Worm (Caenorhabditis elegans) whole organism, L4 larva: ENCODE measurements around the gene seu-1.

Experiments
- D1046.2 ChIP-seq: fragments of 200-800 bp; sonication (Bioruptor generic); IDR thresholded peaks from 2 replicates; pipeline ENCODE4 v1.3.6; 2022; ENCODE audit warnings: missing genetic modification characterization, missing compliant biosample characterization
- F10B5.3 ChIP-seq: sonication (generic microtip); optimal IDR thresholded peaks from 2 replicates; lab custom pipeline; 2016; ENCODE audit warnings: mild to moderate bottlenecking, missing genetic modification characterization, missing compliant biosample characterization
- F37D6.2 ChIP-seq: sonication (generic microtip); optimal IDR thresholded peaks from 2 replicates; lab custom pipeline; 2016; ENCODE audit warnings: mild to moderate bottlenecking, missing genetic modification characterization, missing compliant biosample characterization
- F49E8.2 ChIP-seq: sonication (generic microtip); optimal IDR thresholded peaks from 2 replicates; lab custom pipeline; 2016; ENCODE audit warnings: missing compliant biosample characterization, mild to moderate bottlenecking, missing genetic modification characterization, borderline replicate concordance
- R02D3.7 ChIP-seq: fragments of 150-350 bp; sonication (generic microtip); optimal IDR thresholded peaks from 3 replicates; lab custom pipeline; 2014; ENCODE audit warnings: missing biosample characterization, missing genetic modification characterization
- T20F7.1 ChIP-seq: fragments of 200-800 bp; sonication (Bioruptor generic); optimal IDR thresholded peaks from 2 replicates; lab custom pipeline; 2018; ENCODE audit warnings: mild to moderate bottlenecking, missing genetic modification characterization, missing compliant biosample characterization
- Y48G9A.11 ChIP-seq: fragments of 200-800 bp; sonication (Bioruptor generic); IDR thresholded peaks from 2 replicates; pipeline ENCODE4 v1.3.6; 2022; ENCODE audit warnings: missing genetic modification reagents, missing genetic modification characterization, missing compliant biosample characterization
- ZK337.2 ChIP-seq: fragments of 200-800 bp; sonication (Bioruptor generic); IDR thresholded peaks from 2 replicates; pipeline ENCODE4 v1.3.6; 2022; ENCODE audit warnings: missing genetic modification reagents, missing genetic modification characterization, missing compliant biosample characterization
- aly-2 ChIP-seq: sonication (generic microtip); optimal IDR thresholded peaks from 2 replicates; lab custom pipeline; 2018; ENCODE audit warnings: missing biosample characterization, missing genetic modification characterization
- ceh-20 ChIP-seq: fragments of 200-800 bp; sonication (Bioruptor generic); IDR thresholded peaks from 2 replicates; pipeline ENCODE4 v1.3.6; 2022; ENCODE audit warnings: missing genetic modification reagents, missing genetic modification characterization, missing compliant biosample characterization
- ceh-28 ChIP-seq: fragments of 150-350 bp; optimal IDR thresholded peaks from 2 replicates; lab custom pipeline; 2014; ENCODE audit warnings: missing biosample characterization, missing genetic modification reagents, missing genetic modification characterization
- ceh-32 ChIP-seq: sonication (generic microtip); optimal IDR thresholded peaks from 2 replicates; lab custom pipeline; 2016; ENCODE audit warnings: mild to moderate bottlenecking, missing genetic modification characterization, missing compliant biosample characterization; ENCODE audit not compliant: poor library complexity
- ceh-62 ChIP-seq: sonication (generic microtip); optimal IDR thresholded peaks from 2 replicates; lab custom pipeline; 2017; ENCODE audit warnings: missing biosample characterization, missing genetic modification characterization
- ces-1 ChIP-seq: fragments of 150-350 bp; sonication (generic microtip); optimal IDR thresholded peaks from 4 replicates; lab custom pipeline; 2014; ENCODE audit warnings: missing biosample characterization, missing genetic modification reagents, missing genetic modification characterization
- cey-2 ChIP-seq: sonication (generic microtip); optimal IDR thresholded peaks from 3 replicates; lab custom pipeline; 2017; ENCODE audit warnings: missing genetic modification characterization, mild to moderate bottlenecking, missing compliant biosample characterization, antibody characterized with exemption, borderline replicate concordance; ENCODE audit not compliant: insufficient read depth
- ctbp-1 ChIP-seq: fragments of 200-800 bp; sonication (Bioruptor generic); IDR thresholded peaks from 2 replicates; pipeline ENCODE4 v1.3.6; 2022; ENCODE audit warnings: missing genetic modification reagents, missing genetic modification characterization, missing compliant biosample characterization
- daf-16 ChIP-seq, 3 experiments: sonication (generic microtip); optimal IDR thresholded peaks; 2 replicates each; lab custom pipeline; 2016 to 2017; ENCODE audit warnings: missing genetic modification characterization in 3 of 3, missing genetic modification reagents in 3 of 3, mild to moderate bottlenecking in 2 of 3, missing compliant biosample characterization in 2 of 3, missing biosample characterization in 1 of 3, moderate library complexity in 1 of 3
- daf-19 ChIP-seq: fragments of 200-800 bp; sonication (Bioruptor generic); conservative IDR thresholded peaks from 2 replicates; pipeline ENCODE4 v1.3.6; 2022; ENCODE audit warnings: missing genetic modification characterization, missing compliant biosample characterization
- daf-8 ChIP-seq: fragments of 200-800 bp; sonication (Bioruptor generic); IDR thresholded peaks from 2 replicates; pipeline ENCODE4 v1.3.6; 2022; ENCODE audit warnings: missing genetic modification characterization, missing compliant biosample characterization
- dmd-6 ChIP-seq: fragments of 200-800 bp; sonication (Bioruptor generic); IDR thresholded peaks from 2 replicates; pipeline ENCODE4 v1.3.6; 2022; ENCODE audit warnings: missing genetic modification reagents, missing genetic modification characterization, missing compliant biosample characterization
- dmd-9 ChIP-seq: fragments of 200-800 bp; sonication (Bioruptor generic); IDR thresholded peaks from 2 replicates; pipeline ENCODE4 v1.3.6; 2022; ENCODE audit warnings: missing genetic modification reagents, missing genetic modification characterization, missing compliant biosample characterization
- duxl-1 ChIP-seq: sonication (generic microtip); optimal IDR thresholded peaks from 2 replicates; lab custom pipeline; 2016; ENCODE audit warnings: mild to moderate bottlenecking, missing genetic modification characterization, moderate library complexity, missing compliant biosample characterization; ENCODE audit not compliant: poor library complexity
- egl-43 ChIP-seq: fragments of 200-800 bp; sonication (Bioruptor generic); IDR thresholded peaks from 2 replicates; pipeline ENCODE4 v1.3.6; 2022; ENCODE audit warnings: missing genetic modification reagents, missing genetic modification characterization, missing compliant biosample characterization
- fos-1 ChIP-seq: fragments of 150-350 bp; optimal IDR thresholded peaks from 2 replicates; lab custom pipeline; 2014; ENCODE audit warnings: missing biosample characterization, missing genetic modification characterization
- hif-1 ChIP-seq, 2 experiments: sonication (generic microtip); optimal IDR thresholded peaks; 2 replicates each; lab custom pipeline; 2016 to 2017; ENCODE audit warnings: missing compliant biosample characterization in 2 of 2, missing genetic modification characterization in 2 of 2, missing genetic modification reagents in 2 of 2, missing genotype in 2 of 2, mild to moderate bottlenecking in 1 of 2
- hlh-30 ChIP-seq: sonication (generic microtip); optimal IDR thresholded peaks from 2 replicates; lab custom pipeline; 2017; ENCODE audit warnings: antibody characterized with exemption, mild to moderate bottlenecking, missing genetic modification characterization, missing compliant biosample characterization; ENCODE audit not compliant: insufficient read depth
- hmg-1.1 ChIP-seq: fragments of 200-800 bp; sonication (Bioruptor generic); IDR thresholded peaks from 2 replicates; pipeline ENCODE4 v1.3.6; 2022; ENCODE audit warnings: missing genetic modification reagents, missing genetic modification characterization, missing compliant biosample characterization
- jun-1 ChIP-seq: fragments of 150-350 bp; optimal IDR thresholded peaks from 2 replicates; lab custom pipeline; 2014; ENCODE audit warnings: missing biosample characterization, missing genetic modification reagents, missing genetic modification characterization
- lim-7 ChIP-seq: fragments of 200-800 bp; sonication (Bioruptor generic); IDR thresholded peaks from 2 replicates; pipeline ENCODE4 v1.3.6; 2022; ENCODE audit warnings: missing genetic modification characterization, missing compliant biosample characterization
- lin-13 ChIP-seq: fragments of 150-350 bp; optimal IDR thresholded peaks from 2 replicates; lab custom pipeline; 2014; ENCODE audit warnings: missing biosample characterization, missing genetic modification reagents, missing genetic modification characterization
- lin-38 ChIP-seq: fragments of 200-800 bp; sonication (Bioruptor generic); IDR thresholded peaks from 2 replicates; pipeline ENCODE4 v1.3.6; 2022; ENCODE audit warnings: missing genetic modification reagents, missing genetic modification characterization, missing compliant biosample characterization
- lir-3 ChIP-seq: sonication (generic microtip); optimal IDR thresholded peaks from 2 replicates; lab custom pipeline; 2016; ENCODE audit warnings: mild to moderate bottlenecking, missing genetic modification characterization, missing compliant biosample characterization
- lsy-2 ChIP-seq, 2 experiments: fragments of 150-350 bp in 1 of 2; sonication (generic microtip) in 1 of 2; optimal IDR thresholded peaks; 2 replicates each; lab custom pipeline; 2014 to 2017; ENCODE audit warnings: missing biosample characterization in 2 of 2, missing genetic modification characterization in 2 of 2
- madf-5 ChIP-seq, 2 experiments: fragments of 200-800 bp; sonication (Bioruptor generic); IDR thresholded peaks; 2 replicates each; pipeline ENCODE4 v1.3.6; 2022; ENCODE audit warnings: missing compliant biosample characterization in 2 of 2, missing genetic modification characterization in 2 of 2
- madf-9 ChIP-seq: fragments of 200-800 bp; sonication (Bioruptor generic); conservative IDR thresholded peaks from 2 replicates; pipeline ENCODE4 v1.3.6; 2022; ENCODE audit warnings: missing genetic modification reagents, missing genetic modification characterization, missing compliant biosample characterization
- mes-2 ChIP-seq: sonication (generic microtip); optimal IDR thresholded peaks from 2 replicates; lab custom pipeline; 2016; ENCODE audit warnings: missing genotype, mild to moderate bottlenecking, missing genetic modification characterization, missing compliant biosample characterization; ENCODE audit not compliant: poor library complexity, severe bottlenecking
- nhr-10 ChIP-seq: fragments of 150-350 bp; optimal IDR thresholded peaks from 2 replicates; lab custom pipeline; 2014; ENCODE audit warnings: missing biosample characterization, missing genetic modification characterization
- nhr-102 ChIP-seq: sonication (generic microtip); optimal IDR thresholded peaks from 2 replicates; lab custom pipeline; 2016; ENCODE audit warnings: mild to moderate bottlenecking, missing genetic modification characterization, moderate library complexity, missing compliant biosample characterization
- nhr-11 ChIP-seq: fragments of 150-350 bp; optimal IDR thresholded peaks from 2 replicates; lab custom pipeline; 2014; ENCODE audit warnings: missing biosample characterization, missing genetic modification characterization
- nhr-25 ChIP-seq: sonication (generic microtip); optimal IDR thresholded peaks from 2 replicates; lab custom pipeline; 2017; ENCODE audit warnings: missing genetic modification characterization, mild to moderate bottlenecking, missing compliant biosample characterization, antibody characterized with exemption, moderate library complexity, borderline replicate concordance; ENCODE audit not compliant: insufficient read depth
- nhr-28 ChIP-seq: fragments of 150-350 bp; optimal IDR thresholded peaks from 2 replicates; lab custom pipeline; 2014; ENCODE audit warnings: missing biosample characterization, missing genetic modification characterization
- nhr-41 ChIP-seq: fragments of 200-800 bp; sonication (Bioruptor generic); IDR thresholded peaks from 2 replicates; pipeline ENCODE4 v1.3.6; 2022; ENCODE audit warnings: missing genetic modification reagents, missing genetic modification characterization, missing compliant biosample characterization
- pqm-1 ChIP-seq: sonication (generic microtip); optimal IDR thresholded peaks from 2 replicates; lab custom pipeline; 2017; ENCODE audit warnings: missing biosample characterization, missing genetic modification characterization
- sdz-12 ChIP-seq: fragments of 200-800 bp; sonication (Bioruptor generic); optimal IDR thresholded peaks from 2 replicates; lab custom pipeline; 2018; ENCODE audit warnings: mild to moderate bottlenecking, missing genetic modification characterization, missing compliant biosample characterization
- skn-1 ChIP-seq: fragments of 150-350 bp; optimal IDR thresholded peaks from 2 replicates; lab custom pipeline; 2014; ENCODE audit warnings: missing biosample characterization, missing genetic modification characterization
- spr-1 ChIP-seq: sonication (generic microtip); optimal IDR thresholded peaks from 2 replicates; lab custom pipeline; 2016; ENCODE audit warnings: mild to moderate bottlenecking, missing genetic modification characterization, missing compliant biosample characterization
- tag-97 ChIP-seq: fragments of 200-800 bp; sonication (Bioruptor generic); IDR thresholded peaks from 2 replicates; pipeline ENCODE4 v1.3.6; 2022; ENCODE audit warnings: missing genetic modification characterization, missing compliant biosample characterization
- zag-1 ChIP-seq: fragments of 150-350 bp; optimal IDR thresholded peaks from 2 replicates; lab custom pipeline; 2014; ENCODE audit warnings: missing biosample characterization, missing genetic modification characterization
- zfp-3 ChIP-seq: fragments of 200-800 bp; sonication (Bioruptor generic); conservative IDR thresholded peaks from 2 replicates; pipeline ENCODE4 v1.3.6; 2022; ENCODE audit warnings: missing genetic modification reagents, missing genetic modification characterization, missing compliant biosample characterization

Gene seu-1

ce11 chrIV:6321667-6322066 is 7.8 kb upstream of the seu-1 start, which contains the start of gene Y73B6BL.29 (continued):
- TF ChIP-seq nhr-102 (tag; lab: Kevin White, UChicago), result peak; percentile 85
- TF ChIP-seq aly-2, result no peak
- TF ChIP-seq sdz-12, result peak; percentile 90
- no peak for TF ChIP-seq nhr-41 (GFP tag; lab: Robert Waterston, UW)
- peak; percentile 51; the same call in 1 of the 2 replicates for TF ChIP-seq ctbp-1
- no peak for TF ChIP-seq daf-8
- peak; percentile 35 for TF ChIP-seq lin-13
- no peak for TF ChIP-seq skn-1 (tag; lab: Kevin White, UChicago)
- peak; percentile 86 for TF ChIP-seq madf-9 (GFP tag; lab: Robert Waterston, UW)
- peak; percentile 100 for TF ChIP-seq mes-2 (tag; lab: Kevin White, UChicago)
- TF ChIP-seq nhr-10 (tag; lab: Kevin White, UChicago), result no peak
- TF ChIP-seq dmd-9, result peak; percentile 82
- peak; percentile 68 for TF ChIP-seq hlh-30 (tag; lab: Kevin White, UChicago)
- peak; percentile 86 for TF ChIP-seq lin-38 (GFP tag; lab: Robert Waterston, UW)
- TF ChIP-seq R02D3.7 (tag; lab: Kevin White, UChicago), result no peak
- TF ChIP-seq ces-1, result peak; percentile 15
- TF ChIP-seq ceh-62, result no peak
- peak; percentile 35 for TF ChIP-seq lir-3 (tag; lab: Kevin White, UChicago)
- peak; percentile 76 for TF ChIP-seq F37D6.2 (tag; lab: Kevin White, UChicago)
- peak; percentile 85 for TF ChIP-seq Y48G9A.11 (GFP tag; lab: Robert Waterston, UW)
- TF ChIP-seq daf-19 (GFP tag; lab: Robert Waterston, UW), result no peak
- peak; percentile 54 for TF ChIP-seq F10B5.3 (tag; lab: Kevin White, UChicago)
- peak; percentile 68 to 96 for TF ChIP-seq lsy-2 (tag; optimal IDR thresholded peaks at IDR 0.05; lab: Kevin White, UChicago)
- TF ChIP-seq spr-1 (tag; lab: Kevin White, UChicago), result peak; percentile 41
- TF ChIP-seq daf-16 (GFP tag; optimal IDR thresholded peaks at IDR 0.05; lab: Kevin White, UChicago), result peak; percentile 39 to 68
- peak; percentile 45 for TF ChIP-seq daf-16 (tag; optimal IDR thresholded peaks at IDR 0.05; lab: Kevin White, UChicago)
- peak; percentile 78 for TF ChIP-seq dmd-6
- no peak; the same call in 1 of the 2 replicates for TF ChIP-seq zfp-3 (GFP tag; lab: Robert Waterston, UW)
- TF ChIP-seq ceh-28 (tag; lab: Kevin White, UChicago), result no peak
- peak in 1 of 2 experiments; percentile 96 for TF ChIP-seq hif-1 (tag; optimal IDR thresholded peaks at IDR 0.05; lab: Kevin White, UChicago)
- TF ChIP-seq lim-7, result no peak
- TF ChIP-seq tag-97 (GFP tag; lab: Robert Waterston, UW), result 0 out of 2 replicates have a peak, but pooled peaks have one; percentile 62
- no peak for TF ChIP-seq cey-2
- TF ChIP-seq zag-1 (tag; lab: Kevin White, UChicago), result no peak
- no peak for TF ChIP-seq pqm-1
- no peak for TF ChIP-seq jun-1 (tag; lab: Kevin White, UChicago)
- TF ChIP-seq egl-43 (GFP tag; lab: Robert Waterston, UW), result no peak
- no peak for TF ChIP-seq nhr-11 (tag; lab: Kevin White, UChicago)
- peak; percentile 71 for TF ChIP-seq T20F7.1
- peak; percentile 58 for TF ChIP-seq ceh-32
- TF ChIP-seq nhr-25, result no peak
- TF ChIP-seq ceh-20 (GFP tag; lab: Robert Waterston, UW), result no peak
- peak; percentile 81 for TF ChIP-seq F49E8.2 (tag; lab: Kevin White, UChicago)
- peak; percentile 94 for TF ChIP-seq duxl-1 (tag; lab: Kevin White, UChicago)
- no peak for TF ChIP-seq D1046.2 (GFP tag; lab: Robert Waterston, UW)
- peak; percentile 74 for TF ChIP-seq hmg-1.1 (GFP tag; lab: Robert Waterston, UW)
- TF ChIP-seq fos-1 (tag; lab: Kevin White, UChicago), result no peak
- TF ChIP-seq ZK337.2, result peak; percentile 91
- TF ChIP-seq nhr-28 (tag; lab: Kevin White, UChicago), result peak; percentile 60
- TF ChIP-seq madf-5 (GFP tag; IDR thresholded peaks at IDR 0.05; lab: Robert Waterston, UW), result no peak
